Worm (Caenorhabditis elegans) whole organism, young adult: ENCODE data around the gene tric-1B.2.

Source experiments
- gei-17 ChIP-seq: fragments of 200-800 bp; sonication (Bioruptor generic); optimal IDR thresholded peaks from 2 replicates; lab custom pipeline; 2018; ENCODE audit warnings: mild to moderate bottlenecking, missing genetic modification characterization, missing compliant biosample characterization
- hsf-1 ChIP-seq: fragments of 200-800 bp; sonication (Bioruptor generic); IDR thresholded peaks from 2 replicates; pipeline ENCODE4 v1.3.6; 2022; ENCODE audit warnings: missing genetic modification reagents, missing genetic modification characterization, missing compliant biosample characterization
- lin-40 ChIP-seq: sonication (generic microtip); optimal IDR thresholded peaks from 2 replicates; lab custom pipeline; 2016; ENCODE audit warnings: missing genetic modification characterization, mild to moderate bottlenecking, missing compliant biosample characterization, missing genotype, missing genetic modification reagents
- lsl-1 ChIP-seq: fragments of 200-800 bp; sonication (Bioruptor generic); optimal IDR thresholded peaks from 2 replicates; lab custom pipeline; 2018; ENCODE audit warnings: mild to moderate bottlenecking, missing genetic modification characterization, moderate library complexity, missing compliant biosample characterization
- mel-28 ChIP-seq: sonication (generic microtip); optimal IDR thresholded peaks from 2 replicates; lab custom pipeline; 2016; ENCODE audit warnings: borderline replicate concordance, mild to moderate bottlenecking, missing genetic modification characterization, missing compliant biosample characterization
- sea-2 ChIP-seq: fragments of 200-800 bp; sonication (Bioruptor generic); IDR thresholded peaks from 2 replicates; pipeline ENCODE4 v1.3.6; 2022; ENCODE audit warnings: missing genetic modification characterization, missing compliant biosample characterization
- unc-62 ChIP-seq: fragments of 150-350 bp; optimal IDR thresholded peaks from 2 replicates; lab custom pipeline; 2014; ENCODE audit warnings: missing biosample characterization, missing genetic modification reagents, missing genetic modification characterization
- zim-3 ChIP-seq: sonication (generic microtip); optimal IDR thresholded peaks from 2 replicates; lab custom pipeline; 2017; ENCODE audit warnings: mild to moderate bottlenecking, missing genetic modification characterization, moderate library complexity, missing compliant biosample characterization

ce11 chrII:12242551-12242950, 36.6 kb downstream of the tric-1B.2 start, which contains the start of gene Y57A10A.24:
- no peak for TF ChIP-seq zim-3 (tag; lab: Kevin White, UChicago)
- no peak for TF ChIP-seq hsf-1 (GFP tag; lab: Robert Waterston, UW)
- no peak for TF ChIP-seq unc-62
- TF ChIP-seq sea-2 (GFP tag; lab: Robert Waterston, UW): no peak
- no peak for TF ChIP-seq lin-40
- TF ChIP-seq mel-28 (tag; lab: Kevin White, UChicago): no peak
- TF ChIP-seq gei-17 (GFP tag; lab: Kevin White, UChicago): no peak
- TF ChIP-seq lsl-1 (GFP tag; lab: Kevin White, UChicago): no peak
